Worm (Caenorhabditis elegans): Measurements from ENCODE around the gene C01G12.16.

DNA sequence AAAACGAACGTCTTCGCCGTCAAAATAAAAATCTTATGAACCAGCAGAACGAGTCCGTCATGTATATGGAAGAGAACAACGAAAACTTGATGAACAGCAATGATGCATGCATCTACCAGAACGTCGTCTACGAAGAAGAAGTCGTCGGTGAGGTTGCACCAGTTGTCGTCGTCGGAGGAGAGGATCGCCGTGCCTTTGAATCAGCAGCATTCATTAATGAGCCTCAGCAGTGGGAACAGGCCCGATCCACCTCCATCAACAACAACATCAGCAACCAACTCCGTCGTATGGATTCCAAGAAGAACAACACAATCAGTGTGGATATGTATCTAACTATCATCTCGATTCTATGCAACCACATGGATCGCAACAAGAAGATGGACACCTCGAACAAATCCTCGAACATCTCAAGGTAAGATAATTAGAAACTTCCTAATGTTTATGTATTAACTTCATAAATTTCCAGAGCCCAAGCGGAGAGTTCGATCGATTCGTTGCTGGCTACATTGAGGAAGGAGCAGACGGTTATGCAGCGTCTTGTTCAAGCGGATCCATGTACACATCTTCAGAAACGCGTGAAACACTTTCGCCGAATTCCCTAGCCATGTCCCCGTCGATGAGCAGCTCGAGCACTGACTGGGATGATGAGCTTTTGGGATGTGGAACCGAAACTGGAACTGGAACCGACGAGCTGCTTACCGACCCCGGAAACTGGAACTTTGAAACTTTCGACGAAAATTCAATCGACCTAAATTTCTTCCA lies 33.5 kb downstream of the C01G12.16 start:
- TF ChIP-seq sea-1 (GFP tag; conservative IDR thresholded peaks at IDR 0.05) (no peak), tra-4 (tag; optimal IDR thresholded peaks at IDR 0.05) (no peak), ets-7 (tag; optimal IDR thresholded peaks at IDR 0.05) (no peak), flt-1 (GFP tag; IDR thresholded peaks at IDR 0.05) (no peak)
